Worm (Caenorhabditis elegans) whole organism, late embryonic: ENCODE results near the gene K02E11.6.

Source experiments
- ama-1 ChIP-seq: fragments of 150-350 bp; optimal IDR thresholded peaks from 2 replicates; lab custom pipeline; 2014
- dve-1 ChIP-seq: sonication (generic microtip); optimal IDR thresholded peaks from 2 replicates; lab custom pipeline; 2017; ENCODE audit warnings: antibody characterized with exemption, mild to moderate bottlenecking, missing genetic modification characterization, missing compliant biosample characterization
- unc-55 ChIP-seq: sonication (generic microtip); optimal IDR thresholded peaks from 2 replicates; lab custom pipeline; 2017; ENCODE audit warnings: missing biosample characterization, missing genetic modification reagents, missing genetic modification characterization

ce11 chrV:14254221-14254620, 5.6 kb downstream of the K02E11.6 start, which contains the start of gene K02E11.7:
- no peak for TF ChIP-seq unc-55 (GFP tag; lab: Kevin White, UChicago)
- no peak for TF ChIP-seq ama-1 (lab: Kevin White, UChicago)
- TF ChIP-seq dve-1 (tag; lab: Kevin White, UChicago) = no peak
